Worm (Caenorhabditis elegans): Measurements from ENCODE around the gene bus-8A.

DNA sequence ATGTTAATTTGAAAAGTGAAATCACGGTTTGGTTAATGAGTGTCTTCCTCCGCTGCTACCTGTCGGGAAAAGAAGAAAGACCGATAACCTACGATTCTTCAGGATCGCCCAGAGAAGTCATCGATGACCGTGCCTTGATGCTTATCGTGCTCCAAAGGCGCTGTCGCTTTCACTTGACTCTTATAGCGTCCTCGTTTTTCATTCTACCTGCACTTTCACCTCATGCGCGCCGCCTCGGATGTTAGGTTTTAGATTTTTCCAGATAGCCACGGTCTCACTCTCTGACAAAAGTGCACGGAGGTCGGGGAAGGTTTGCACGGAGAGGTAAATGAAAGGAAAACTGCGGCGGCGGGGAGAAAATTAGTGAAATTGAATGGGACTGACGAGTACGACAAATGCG lies 3.8 kb upstream of the bus-8A start:
- TF ChIP-seq fos-1 (tag; optimal IDR thresholded peaks at IDR 0.05), result no peak
- no peak for TF ChIP-seq lin-39 (tag; optimal IDR thresholded peaks at IDR 0.05)
